Fruit fly (Drosophila melanogaster): ENCODE data around the gene CG32181.

- TF ChIP-seq CG7839 (tag; optimal IDR thresholded peaks at IDR 0.05) (no peak), pita (GFP tag; optimal IDR thresholded peaks at IDR 0.05) (no peak), Dfd (GFP tag; optimal IDR thresholded peaks at IDR 0.05) (no peak), Dbx (GFP tag; IDR thresholded peaks at IDR 0.05) (no peak), gem (tag; optimal IDR thresholded peaks at IDR 0.05) (no peak), NK7.1 (GFP tag; optimal IDR thresholded peaks at IDR 0.05) (no peak), az2 (GFP tag; optimal IDR thresholded peaks at IDR 0.05) (no peak), Opbp (GFP tag; IDR thresholded peaks at IDR 0.05; ENCODE audit: partially characterized antibody) (no peak), psq (GFP tag; optimal IDR thresholded peaks at IDR 0.05) (no peak)
These were observed 31.8 kb downstream of the CG32181 start, which contains the start of gene CG42815 for dm6 chr3L:17791467-17791494.
